Fruit fly (Drosophila melanogaster) whole organism, prepupa: ENCODE results near the gene CG9269.

ENCODE experiments used
- CG10631 ChIP-seq: fragments of 200-800 bp; sonication (Bioruptor generic); optimal IDR thresholded peaks from 2 replicates; lab custom pipeline; 2016; ENCODE audit warnings: missing biosample characterization, missing genetic modification characterization
- CG31627 ChIP-seq: fragments of 200-800 bp; sonication (Bioruptor generic); optimal IDR thresholded peaks from 3 replicates; lab custom pipeline; 2016; ENCODE audit warnings: missing biosample characterization, missing genetic modification characterization
- CG34406 ChIP-seq: fragments of 200-800 bp; sonication (Bioruptor generic); optimal IDR thresholded peaks from 3 replicates; lab custom pipeline; 2016; ENCODE audit warnings: missing biosample characterization, missing genetic modification characterization
- CG3919 ChIP-seq: fragments of 200-800 bp; sonication (Bioruptor generic); optimal IDR thresholded peaks from 3 replicates; lab custom pipeline; 2016; ENCODE audit warnings: missing biosample characterization, missing genetic modification characterization
- CG7368 ChIP-seq: fragments of 200-800 bp; sonication (Bioruptor generic); optimal IDR thresholded peaks from 3 replicates; lab custom pipeline; 2016; ENCODE audit warnings: missing biosample characterization, missing genetic modification characterization
- CG8632 ChIP-seq: fragments of 200-800 bp; sonication (Bioruptor generic); optimal IDR thresholded peaks from 3 replicates; lab custom pipeline; 2016; ENCODE audit warnings: missing biosample characterization, missing genetic modification characterization
- Hr39 ChIP-seq: fragments of 200-800 bp; sonication (Bioruptor generic); optimal IDR thresholded peaks from 2 replicates; lab custom pipeline; 2016; ENCODE audit warnings: missing biosample characterization, missing genetic modification characterization
- Lpt ChIP-seq: fragments of 200-800 bp; sonication (Bioruptor generic); optimal IDR thresholded peaks from 3 replicates; lab custom pipeline; 2016; ENCODE audit warnings: missing biosample characterization, missing genetic modification characterization
- achi ChIP-seq: fragments of 200-800 bp; sonication (Bioruptor generic); optimal IDR thresholded peaks from 3 replicates; lab custom pipeline; 2016; ENCODE audit warnings: missing biosample characterization, missing genetic modification characterization
- acj6 ChIP-seq: fragments of 200-800 bp; sonication (Bioruptor generic); optimal IDR thresholded peaks from 3 replicates; lab custom pipeline; 2016; ENCODE audit warnings: missing biosample characterization, missing genetic modification characterization
- fkh ChIP-seq: fragments of 200-800 bp; sonication (Bioruptor generic); optimal IDR thresholded peaks from 3 replicates; lab custom pipeline; 2017; ENCODE audit warnings: missing biosample characterization, mild to moderate bottlenecking, missing genetic modification characterization, moderate library complexity
- lz ChIP-seq: fragments of 200-800 bp; sonication (Bioruptor generic); optimal IDR thresholded peaks from 3 replicates; lab custom pipeline; 2016; ENCODE audit warnings: missing biosample characterization, missing genetic modification characterization
- net ChIP-seq: fragments of 200-800 bp; sonication (Bioruptor generic); optimal IDR thresholded peaks from 3 replicates; lab custom pipeline; 2016; ENCODE audit warnings: missing biosample characterization, missing genetic modification characterization
- ss ChIP-seq, 2 experiments: fragments of 200-800 bp; sonication (Bioruptor generic); optimal IDR thresholded peaks; 2 replicates in 1 of 2; 3 replicates in 1 of 2; lab custom pipeline; 2017 to 2018; ENCODE audit warnings: mild to moderate bottlenecking in 2 of 2, missing biosample characterization in 2 of 2, missing genetic modification characterization in 2 of 2, moderate library complexity in 1 of 2

dm6 chr3R:13665992-13666391 is 50.3 kb downstream of the CG9269 start:
- TF ChIP-seq CG31627 (no peak), CG3919 (GFP tag; lab: Kevin White, UChicago) (no peak), ss (GFP tag; optimal IDR thresholded peaks at IDR 0.05; lab: Kevin White, UChicago) (no peak), CG8632 (GFP tag; lab: Kevin White, UChicago) (no peak), CG7368 (GFP tag; lab: Kevin White, UChicago) (no peak), fkh (no peak), achi (GFP tag; lab: Kevin White, UChicago) (no peak), lz (GFP tag; lab: Kevin White, UChicago) (no peak), acj6 (GFP tag; lab: Kevin White, UChicago) (no peak), Lpt (GFP tag; lab: Kevin White, UChicago) (no peak), CG10631 (GFP tag; lab: Kevin White, UChicago) (no peak), Hr39 (GFP tag; lab: Kevin White, UChicago) (no peak), net (GFP tag; lab: Kevin White, UChicago) (no peak), CG34406 (GFP tag; lab: Kevin White, UChicago) (no peak)
